Worm (Caenorhabditis elegans) whole organism, late embryonic: ENCODE results near the gene fbxa-76.

Experiments used
- C08G9.2 ChIP-seq: sonication (generic microtip); optimal IDR thresholded peaks from 2 replicates; lab custom pipeline; 2016; ENCODE audit warnings: mild to moderate bottlenecking, missing genetic modification characterization, moderate library complexity, missing compliant biosample characterization
- K02D7.2 ChIP-seq: sonication (generic microtip); optimal IDR thresholded peaks from 2 replicates; lab custom pipeline; 2017; ENCODE audit warnings: mild to moderate bottlenecking, missing genetic modification characterization, missing compliant biosample characterization
- Y22D7AL.16 ChIP-seq: sonication (generic microtip); optimal IDR thresholded peaks from 2 replicates; lab custom pipeline; 2016; ENCODE audit warnings: missing genetic modification characterization, missing compliant biosample characterization
- ama-1 ChIP-seq: fragments of 150-350 bp; optimal IDR thresholded peaks from 2 replicates; lab custom pipeline; 2014
- ceh-2 ChIP-seq: sonication (generic microtip); optimal IDR thresholded peaks from 2 replicates; lab custom pipeline; 2016; ENCODE audit warnings: missing genotype, missing genetic modification characterization, missing compliant biosample characterization
- ceh-22 ChIP-seq: sonication (generic microtip); optimal IDR thresholded peaks from 2 replicates; lab custom pipeline; 2017; ENCODE audit warnings: missing biosample characterization, missing genetic modification characterization
- ceh-30 ChIP-seq: fragments of 150-350 bp; optimal IDR thresholded peaks from 2 replicates; lab custom pipeline; 2014; ENCODE audit warnings: missing biosample characterization, missing genetic modification characterization
- ceh-34 ChIP-seq: sonication (generic microtip); optimal IDR thresholded peaks from 2 replicates; lab custom pipeline; 2016; ENCODE audit warnings: mild to moderate bottlenecking, missing genetic modification characterization, missing compliant biosample characterization
- ceh-9 ChIP-seq: sonication (generic microtip); optimal IDR thresholded peaks from 2 replicates; lab custom pipeline; 2016; ENCODE audit warnings: mild to moderate bottlenecking, missing genetic modification characterization, inconsistent platforms, missing compliant biosample characterization
- dmd-4 ChIP-seq: sonication (generic microtip); optimal IDR thresholded peaks from 2 replicates; lab custom pipeline; 2016; ENCODE audit warnings: borderline replicate concordance, missing genetic modification characterization, missing compliant biosample characterization
- dve-1 ChIP-seq: sonication (generic microtip); optimal IDR thresholded peaks from 2 replicates; lab custom pipeline; 2017; ENCODE audit warnings: antibody characterized with exemption, mild to moderate bottlenecking, missing genetic modification characterization, missing compliant biosample characterization
- elt-2 ChIP-seq: sonication (generic microtip); optimal IDR thresholded peaks from 2 replicates; lab custom pipeline; 2016; ENCODE audit warnings: missing genetic modification reagents, missing genetic modification characterization, missing compliant biosample characterization
- elt-4 ChIP-seq: sonication (generic microtip); optimal IDR thresholded peaks from 2 replicates; lab custom pipeline; 2016; ENCODE audit warnings: missing genetic modification characterization, missing compliant biosample characterization
- eyg-1 ChIP-seq: sonication (generic microtip); optimal IDR thresholded peaks from 2 replicates; lab custom pipeline; 2016; ENCODE audit warnings: missing genotype, missing genetic modification characterization, missing compliant biosample characterization
- fax-1 ChIP-seq: sonication (generic microtip); optimal IDR thresholded peaks from 2 replicates; lab custom pipeline; 2016; ENCODE audit warnings: missing genotype, missing genetic modification characterization, missing compliant biosample characterization
- fkh-6 ChIP-seq: sonication (generic microtip); optimal IDR thresholded peaks from 2 replicates; lab custom pipeline; 2016; ENCODE audit warnings: missing genetic modification characterization, missing compliant biosample characterization
- gmeb-2 ChIP-seq: sonication (generic microtip); optimal IDR thresholded peaks from 2 replicates; lab custom pipeline; 2016; ENCODE audit warnings: missing genetic modification characterization, inconsistent platforms, missing compliant biosample characterization
- hlh-13 ChIP-seq: fragments of 200-800 bp; sonication (Bioruptor generic); optimal IDR thresholded peaks from 2 replicates; lab custom pipeline; 2018; ENCODE audit warnings: mild to moderate bottlenecking, missing genetic modification characterization, missing compliant biosample characterization
- hlh-15 ChIP-seq: sonication (generic microtip); optimal IDR thresholded peaks from 2 replicates; lab custom pipeline; 2016; ENCODE audit warnings: missing genetic modification characterization, missing compliant biosample characterization
- hlh-6 ChIP-seq: sonication (generic microtip); optimal IDR thresholded peaks from 2 replicates; lab custom pipeline; 2016; ENCODE audit warnings: missing genotype, missing genetic modification characterization, missing compliant biosample characterization
- pat-9 ChIP-seq: fragments of 200-800 bp; sonication (Bioruptor generic); optimal IDR thresholded peaks from 2 replicates; lab custom pipeline; 2018; ENCODE audit warnings: mild to moderate bottlenecking, missing genetic modification characterization, moderate library complexity, missing compliant biosample characterization
- pha-2 ChIP-seq: sonication (generic microtip); optimal IDR thresholded peaks from 2 replicates; lab custom pipeline; 2017; ENCODE audit warnings: mild to moderate bottlenecking, missing genetic modification characterization, missing compliant biosample characterization
- pha-4 ChIP-seq: fragments of 150-350 bp; optimal IDR thresholded peaks from 2 replicates; lab custom pipeline; 2018; ENCODE audit warnings: missing biosample characterization, missing genetic modification reagents, missing genetic modification characterization
- pqm-1 ChIP-seq: sonication (generic microtip); optimal IDR thresholded peaks from 2 replicates; lab custom pipeline; 2016; ENCODE audit warnings: missing genetic modification characterization, missing compliant biosample characterization
- pros-1 ChIP-seq: fragments of 150-350 bp; optimal IDR thresholded peaks from 2 replicates; lab custom pipeline; 2014; ENCODE audit warnings: missing biosample characterization, missing genetic modification reagents, missing genetic modification characterization
- rnt-1 ChIP-seq: sonication (generic microtip); optimal IDR thresholded peaks from 2 replicates; lab custom pipeline; 2016; ENCODE audit warnings: missing genetic modification characterization, missing compliant biosample characterization
- sox-2 ChIP-seq: fragments of 200-800 bp; sonication (Bioruptor generic); IDR thresholded peaks from 2 replicates; pipeline ENCODE4 v1.3.6; 2022; ENCODE audit warnings: missing genetic modification reagents, missing genetic modification characterization, missing compliant biosample characterization
- sox-4 ChIP-seq: sonication (generic microtip); optimal IDR thresholded peaks from 2 replicates; lab custom pipeline; 2017; ENCODE audit warnings: mild to moderate bottlenecking, missing genetic modification characterization, inconsistent platforms, missing compliant biosample characterization
- tbx-2 ChIP-seq: sonication (generic microtip); optimal IDR thresholded peaks from 2 replicates; lab custom pipeline; 2016; ENCODE audit warnings: missing genetic modification characterization, missing compliant biosample characterization
- tbx-7 ChIP-seq: sonication (generic microtip); optimal IDR thresholded peaks from 2 replicates; lab custom pipeline; 2016; ENCODE audit warnings: missing genotype, missing genetic modification characterization, missing compliant biosample characterization
- unc-42 ChIP-seq: sonication (generic microtip); optimal IDR thresholded peaks from 2 replicates; lab custom pipeline; 2016; ENCODE audit warnings: missing genotype, missing genetic modification characterization, missing compliant biosample characterization
- unc-55 ChIP-seq: sonication (generic microtip); optimal IDR thresholded peaks from 2 replicates; lab custom pipeline; 2017; ENCODE audit warnings: missing biosample characterization, missing genetic modification reagents, missing genetic modification characterization
- zip-5 ChIP-seq: sonication (generic microtip); optimal IDR thresholded peaks from 2 replicates; lab custom pipeline; 2016; ENCODE audit warnings: missing genetic modification characterization, missing compliant biosample characterization
- ztf-16 ChIP-seq: sonication (generic microtip); optimal IDR thresholded peaks from 2 replicates; lab custom pipeline; 2017; ENCODE audit warnings: missing genetic modification characterization, missing compliant biosample characterization

Gene fbxa-76

ce11 chrIII:1249111-1249583 is at the start of gene fbxa-76, which contains the start of gene fbxa-77:
Gene fbxa-76 (minus strand): TSS chrIII:1249161.
Gene fbxa-77 (plus strand): TSS chrIII:1249475.
- TF ChIP-seq tbx-2 (tag; lab: Kevin White, UChicago) (no peak), gmeb-2 (no peak), dmd-4 (tag; lab: Kevin White, UChicago) (no peak), hlh-6 (tag; lab: Kevin White, UChicago) (no peak), ceh-9 (tag; lab: Kevin White, UChicago) (no peak), sox-4 (no peak), elt-4 (tag; lab: Kevin White, UChicago) (no peak), pros-1 (tag; lab: Kevin White, UChicago) (no peak), Y22D7AL.16 (no peak), unc-42 (tag; lab: Kevin White, UChicago) (no peak), pha-4 (tag; lab: Kevin White, UChicago) (no peak), dve-1 (no peak)

- TF ChIP-seq pha-2 (tag; lab: Kevin White, UChicago) (no peak), zip-5 (tag; lab: Kevin White, UChicago) (no peak), ceh-34 (tag; lab: Kevin White, UChicago) (no peak), unc-55 (GFP tag; lab: Kevin White, UChicago) (no peak), ceh-9 (tag; lab: Kevin White, UChicago) (no peak), pqm-1 (tag; lab: Kevin White, UChicago) (no peak), tbx-2 (tag; lab: Kevin White, UChicago) (no peak), ceh-2 (no peak), ama-1 (lab: Kevin White, UChicago) (no peak), tbx-7 (no peak), eyg-1 (tag; lab: Kevin White, UChicago) (no peak), dve-1 (no peak), rnt-1 (tag; lab: Kevin White, UChicago) (no peak), sox-2 (GFP tag; lab: Robert Waterston, UW) (no peak), C08G9.2 (tag; lab: Kevin White, UChicago) (no peak), hlh-13 (GFP tag; lab: Kevin White, UChicago) (no peak), pat-9 (tag; lab: Kevin White, UChicago) (no peak)
Observed at ce11 chrIII:1297604-1298003, 48.6 kb upstream of the fbxa-76 start, which contains the start of gene fbxa-28. Gene fbxa-28 (plus strand): TSS chrIII:1297904.

- TF ChIP-seq ceh-22 (no peak), hlh-15 (tag; lab: Kevin White, UChicago) (no peak), unc-55 (GFP tag; lab: Kevin White, UChicago) (no peak), fkh-6 (tag; lab: Kevin White, UChicago) (no peak), elt-2 (peak; percentile 65), eyg-1 (tag; lab: Kevin White, UChicago) (no peak)
Observed at ce11 chrIII:1295149-1295716, 46.3 kb upstream of the fbxa-76 start, which contains the start of gene fbxa-35. Gene fbxa-35 (plus strand): TSS chrIII:1295666.

- TF ChIP-seq ztf-16 (tag; lab: Kevin White, UChicago), result no peak
- no peak for TF ChIP-seq K02D7.2 (tag; lab: Kevin White, UChicago)
- TF ChIP-seq elt-2, result no peak
- no peak for TF ChIP-seq ceh-30 (tag; lab: Kevin White, UChicago)
- TF ChIP-seq pqm-1 (tag; lab: Kevin White, UChicago), result no peak
- TF ChIP-seq, all 69 proteins: peak for 0
Observed at ce11 chrIII:1293135-1293534, 44.2 kb upstream of the fbxa-76 start, which contains the start of gene fbxa-36. Gene fbxa-36 (minus strand): TSS chrIII:1293235.

ce11 chrIII:1289139-1289538 is 40.2 kb upstream of the fbxa-76 start:
- TF ChIP-seq elt-2, result peak; percentile 96
- TF ChIP-seq fax-1, result no peak
